Worm (Caenorhabditis elegans) whole organism, L4 larva: ENCODE results near the gene tbx-32.

ENCODE experiments used
- D1046.2 ChIP-seq: fragments of 200-800 bp; sonication (Bioruptor generic); IDR thresholded peaks from 2 replicates; pipeline ENCODE4 v1.3.6; 2022; ENCODE audit warnings: missing genetic modification characterization, missing compliant biosample characterization
- F10B5.3 ChIP-seq: sonication (generic microtip); optimal IDR thresholded peaks from 2 replicates; lab custom pipeline; 2016; ENCODE audit warnings: mild to moderate bottlenecking, missing genetic modification characterization, missing compliant biosample characterization
- F44E2.7 ChIP-seq: fragments of 200-800 bp; sonication (Bioruptor generic); IDR thresholded peaks from 2 replicates; pipeline ENCODE4 v2.1.2; 2022; ENCODE audit warnings: missing genetic modification characterization, missing compliant biosample characterization
- F49E8.2 ChIP-seq: sonication (generic microtip); optimal IDR thresholded peaks from 2 replicates; lab custom pipeline; 2016; ENCODE audit warnings: missing compliant biosample characterization, mild to moderate bottlenecking, missing genetic modification characterization, borderline replicate concordance
- R02D3.7 ChIP-seq: fragments of 150-350 bp; sonication (generic microtip); optimal IDR thresholded peaks from 3 replicates; lab custom pipeline; 2014; ENCODE audit warnings: missing biosample characterization, missing genetic modification characterization
- Y5F2A.4 ChIP-seq: fragments of 200-800 bp; sonication (Bioruptor generic); optimal IDR thresholded peaks from 2 replicates; lab custom pipeline; 2018; ENCODE audit warnings: mild to moderate bottlenecking, missing genetic modification characterization, missing compliant biosample characterization
- Y75B8A.6 ChIP-seq: fragments of 200-800 bp; sonication (Bioruptor generic); IDR thresholded peaks from 2 replicates; pipeline ENCODE4 v1.3.6; 2022; ENCODE audit warnings: missing genetic modification reagents, missing genetic modification characterization, missing compliant biosample characterization
- ZK337.2 ChIP-seq: fragments of 200-800 bp; sonication (Bioruptor generic); IDR thresholded peaks from 2 replicates; pipeline ENCODE4 v1.3.6; 2022; ENCODE audit warnings: missing genetic modification reagents, missing genetic modification characterization, missing compliant biosample characterization
- aha-1 ChIP-seq: fragments of 150-350 bp; peaks from one replicate; lab custom pipeline; 2014; ENCODE audit warnings: missing biosample characterization, missing genetic modification characterization
- ama-1 ChIP-seq: fragments of 150-350 bp; optimal IDR thresholded peaks from 2 replicates; lab custom pipeline; 2014; ENCODE audit warnings: inconsistent platforms, mixed read lengths
- attf-4 ChIP-seq: sonication (generic microtip); optimal IDR thresholded peaks from 3 replicates; lab custom pipeline; 2017; ENCODE audit warnings: missing biosample characterization, missing genetic modification characterization
- ceh-28 ChIP-seq: fragments of 150-350 bp; optimal IDR thresholded peaks from 2 replicates; lab custom pipeline; 2014; ENCODE audit warnings: missing biosample characterization, missing genetic modification reagents, missing genetic modification characterization
- ceh-62 ChIP-seq: sonication (generic microtip); optimal IDR thresholded peaks from 2 replicates; lab custom pipeline; 2017; ENCODE audit warnings: missing biosample characterization, missing genetic modification characterization
- ceh-82 ChIP-seq: sonication (generic microtip); optimal IDR thresholded peaks from 2 replicates; lab custom pipeline; 2017; ENCODE audit warnings: missing biosample characterization, missing genetic modification characterization
- cey-2 ChIP-seq: sonication (generic microtip); optimal IDR thresholded peaks from 3 replicates; lab custom pipeline; 2017; ENCODE audit warnings: missing genetic modification characterization, mild to moderate bottlenecking, missing compliant biosample characterization, antibody characterized with exemption, borderline replicate concordance; ENCODE audit not compliant: insufficient read depth
- daf-12 ChIP-seq: fragments of 150-350 bp; optimal IDR thresholded peaks from 2 replicates; lab custom pipeline; 2014; ENCODE audit warnings: missing biosample characterization, missing genetic modification reagents, missing genetic modification characterization
- daf-16 ChIP-seq, 3 experiments: sonication (generic microtip); optimal IDR thresholded peaks; 2 replicates each; lab custom pipeline; 2016 to 2017; ENCODE audit warnings: missing genetic modification characterization in 3 of 3, missing genetic modification reagents in 3 of 3, mild to moderate bottlenecking in 2 of 3, missing compliant biosample characterization in 2 of 3, missing biosample characterization in 1 of 3, moderate library complexity in 1 of 3
- daf-8 ChIP-seq: fragments of 200-800 bp; sonication (Bioruptor generic); IDR thresholded peaks from 2 replicates; pipeline ENCODE4 v1.3.6; 2022; ENCODE audit warnings: missing genetic modification characterization, missing compliant biosample characterization
- dmd-6 ChIP-seq: fragments of 200-800 bp; sonication (Bioruptor generic); IDR thresholded peaks from 2 replicates; pipeline ENCODE4 v1.3.6; 2022; ENCODE audit warnings: missing genetic modification reagents, missing genetic modification characterization, missing compliant biosample characterization
- fos-1 ChIP-seq: fragments of 150-350 bp; optimal IDR thresholded peaks from 2 replicates; lab custom pipeline; 2014; ENCODE audit warnings: missing biosample characterization, missing genetic modification characterization
- hif-1 ChIP-seq, 2 experiments: sonication (generic microtip); optimal IDR thresholded peaks; 2 replicates each; lab custom pipeline; 2016 to 2017; ENCODE audit warnings: missing compliant biosample characterization in 2 of 2, missing genetic modification characterization in 2 of 2, missing genetic modification reagents in 2 of 2, missing genotype in 2 of 2, mild to moderate bottlenecking in 1 of 2
- hlh-11 ChIP-seq: fragments of 200-800 bp; sonication (Bioruptor generic); optimal IDR thresholded peaks from 2 replicates; lab custom pipeline; 2018; ENCODE audit warnings: mild to moderate bottlenecking, missing genetic modification characterization, missing compliant biosample characterization
- hlh-30 ChIP-seq: sonication (generic microtip); optimal IDR thresholded peaks from 2 replicates; lab custom pipeline; 2017; ENCODE audit warnings: antibody characterized with exemption, mild to moderate bottlenecking, missing genetic modification characterization, missing compliant biosample characterization; ENCODE audit not compliant: insufficient read depth
- hmg-1.1 ChIP-seq: fragments of 200-800 bp; sonication (Bioruptor generic); IDR thresholded peaks from 2 replicates; pipeline ENCODE4 v1.3.6; 2022; ENCODE audit warnings: missing genetic modification reagents, missing genetic modification characterization, missing compliant biosample characterization
- lin-38 ChIP-seq: fragments of 200-800 bp; sonication (Bioruptor generic); IDR thresholded peaks from 2 replicates; pipeline ENCODE4 v1.3.6; 2022; ENCODE audit warnings: missing genetic modification reagents, missing genetic modification characterization, missing compliant biosample characterization
- madf-5 ChIP-seq, 2 experiments: fragments of 200-800 bp; sonication (Bioruptor generic); IDR thresholded peaks; 2 replicates each; pipeline ENCODE4 v1.3.6; 2022; ENCODE audit warnings: missing compliant biosample characterization in 2 of 2, missing genetic modification characterization in 2 of 2
- madf-9 ChIP-seq: fragments of 200-800 bp; sonication (Bioruptor generic); conservative IDR thresholded peaks from 2 replicates; pipeline ENCODE4 v1.3.6; 2022; ENCODE audit warnings: missing genetic modification reagents, missing genetic modification characterization, missing compliant biosample characterization
- mdt-29 ChIP-seq: fragments of 200-800 bp; sonication (Bioruptor generic); IDR thresholded peaks from 2 replicates; pipeline ENCODE4 v1.3.6; 2022; ENCODE audit warnings: missing genetic modification reagents, missing genetic modification characterization, missing compliant biosample characterization
- mxl-2 ChIP-seq: fragments of 200-800 bp; sonication (Bioruptor generic); conservative IDR thresholded peaks from 2 replicates; pipeline ENCODE4 v1.3.6; 2022; ENCODE audit warnings: missing genetic modification reagents, missing genetic modification characterization, missing compliant biosample characterization
- nhr-10 ChIP-seq: fragments of 150-350 bp; optimal IDR thresholded peaks from 2 replicates; lab custom pipeline; 2014; ENCODE audit warnings: missing biosample characterization, missing genetic modification characterization
- nhr-11 ChIP-seq: fragments of 150-350 bp; optimal IDR thresholded peaks from 2 replicates; lab custom pipeline; 2014; ENCODE audit warnings: missing biosample characterization, missing genetic modification characterization
- nhr-111 ChIP-seq: fragments of 200-800 bp; sonication (Bioruptor generic); optimal IDR thresholded peaks from 2 replicates; lab custom pipeline; 2018; ENCODE audit warnings: mild to moderate bottlenecking, missing genetic modification characterization, missing compliant biosample characterization
- nhr-25 ChIP-seq: sonication (generic microtip); optimal IDR thresholded peaks from 2 replicates; lab custom pipeline; 2017; ENCODE audit warnings: missing genetic modification characterization, mild to moderate bottlenecking, missing compliant biosample characterization, antibody characterized with exemption, moderate library complexity, borderline replicate concordance; ENCODE audit not compliant: insufficient read depth
- nhr-28 ChIP-seq: fragments of 150-350 bp; optimal IDR thresholded peaks from 2 replicates; lab custom pipeline; 2014; ENCODE audit warnings: missing biosample characterization, missing genetic modification characterization
- nhr-42 ChIP-seq: fragments of 200-800 bp; sonication (Bioruptor generic); IDR thresholded peaks from 2 replicates; pipeline ENCODE4 v1.3.6; 2022; ENCODE audit warnings: missing genetic modification characterization, missing compliant biosample characterization
- nhr-77 ChIP-seq: fragments of 150-350 bp; optimal IDR thresholded peaks from 2 replicates; lab custom pipeline; 2014; ENCODE audit warnings: missing biosample characterization, missing genetic modification characterization
- pha-4 ChIP-seq, 2 experiments: fragments of 150-350 bp in 1 of 2; fragments of 200-800 bp in 1 of 2; sonication (Bioruptor generic) in 1 of 2; IDR thresholded peaks in 1 of 2; optimal IDR thresholded peaks in 1 of 2; 2 replicates each; pipeline versions ENCODE4 v1.3.6 to Lab custom; 2014 to 2022; ENCODE audit warnings: missing genetic modification characterization in 2 of 2, missing genetic modification reagents in 2 of 2, missing biosample characterization in 1 of 2, missing compliant biosample characterization in 1 of 2
- rbr-2 ChIP-seq: sonication (generic microtip); optimal IDR thresholded peaks from 2 replicates; lab custom pipeline; 2016; ENCODE audit warnings: missing genotype, missing genetic modification characterization, missing compliant biosample characterization
- set-16 ChIP-seq: fragments of 200-800 bp; sonication (Bioruptor generic); IDR thresholded peaks from 2 replicates; pipeline ENCODE4 v1.3.6; 2022; ENCODE audit warnings: missing genetic modification reagents, missing genetic modification characterization, missing compliant biosample characterization
- skn-1 ChIP-seq: fragments of 150-350 bp; optimal IDR thresholded peaks from 2 replicates; lab custom pipeline; 2014; ENCODE audit warnings: missing biosample characterization, missing genetic modification characterization
- snpc-4 ChIP-seq: fragments of 150-350 bp; optimal IDR thresholded peaks from 2 replicates; lab custom pipeline; 2014; ENCODE audit warnings: missing biosample characterization, missing genetic modification characterization
- spr-1 ChIP-seq: sonication (generic microtip); optimal IDR thresholded peaks from 2 replicates; lab custom pipeline; 2016; ENCODE audit warnings: mild to moderate bottlenecking, missing genetic modification characterization, missing compliant biosample characterization
- spr-3 ChIP-seq: fragments of 200-800 bp; sonication (Bioruptor generic); optimal IDR thresholded peaks from 2 replicates; lab custom pipeline; 2018; ENCODE audit warnings: mild to moderate bottlenecking, missing genetic modification characterization, missing compliant biosample characterization
- unc-130 ChIP-seq: sonication (generic microtip); optimal IDR thresholded peaks from 2 replicates; lab custom pipeline; 2016; ENCODE audit warnings: missing genetic modification reagents, missing genetic modification characterization, missing compliant biosample characterization
- unc-39 ChIP-seq: sonication (generic microtip); optimal IDR thresholded peaks from 2 replicates; lab custom pipeline; 2017; ENCODE audit warnings: missing biosample characterization, missing genetic modification characterization
- zfp-2 ChIP-seq: sonication (generic microtip); optimal IDR thresholded peaks from 2 replicates; lab custom pipeline; 2016; ENCODE audit warnings: mild to moderate bottlenecking, missing genetic modification characterization, missing compliant biosample characterization
- zfp-3 ChIP-seq: fragments of 200-800 bp; sonication (Bioruptor generic); conservative IDR thresholded peaks from 2 replicates; pipeline ENCODE4 v1.3.6; 2022; ENCODE audit warnings: missing genetic modification reagents, missing genetic modification characterization, missing compliant biosample characterization
- zip-2 ChIP-seq: fragments of 150-350 bp; optimal IDR thresholded peaks from 2 replicates; lab custom pipeline; 2014; ENCODE audit warnings: missing biosample characterization, missing genetic modification characterization
- ztf-11 ChIP-seq: fragments of 150-350 bp; optimal IDR thresholded peaks from 2 replicates; lab custom pipeline; 2014; ENCODE audit warnings: missing biosample characterization, missing genetic modification characterization
- ztf-7 ChIP-seq: fragments of 150-350 bp; optimal IDR thresholded peaks from 2 replicates; lab custom pipeline; 2014; ENCODE audit warnings: missing biosample characterization, missing genetic modification characterization

tbx-32 gene

ce11 chrX:1627013-1627412 lies 28.3 kb upstream of the tbx-32 start (continued):
- no peak for TF ChIP-seq ceh-62 (tag; lab: Kevin White, UChicago)
- TF ChIP-seq ztf-7 (tag; lab: Kevin White, UChicago): peak; percentile 89
- TF ChIP-seq nhr-77 (tag; lab: Kevin White, UChicago): peak; percentile 99
- TF ChIP-seq dmd-6 (GFP tag; lab: Robert Waterston, UW): peak; percentile 95
- TF ChIP-seq ZK337.2 (GFP tag; lab: Robert Waterston, UW): no peak
- peak; percentile 97 for TF ChIP-seq madf-9
- TF ChIP-seq nhr-111 (GFP tag; lab: Kevin White, UChicago): no peak
- peak; percentile 40 for TF ChIP-seq ztf-11
- peak; percentile 99 for TF ChIP-seq nhr-42 (GFP tag; lab: Robert Waterston, UW)
- peak; percentile 98 for TF ChIP-seq rbr-2 (tag; lab: Kevin White, UChicago)
- peak; percentile 91 for TF ChIP-seq Y75B8A.6 (GFP tag; lab: Robert Waterston, UW)
- peak; percentile 94 for TF ChIP-seq fos-1 (tag; lab: Kevin White, UChicago)
- TF ChIP-seq attf-4 (tag; lab: Kevin White, UChicago): peak; percentile 28
- TF ChIP-seq madf-5 (GFP tag; IDR thresholded peaks at IDR 0.05; lab: Robert Waterston, UW): peak; percentile 76 to 89
- peak; percentile 93 for TF ChIP-seq nhr-28
- peak; percentile 84; the same call in 1 of the 2 replicates for TF ChIP-seq D1046.2
- TF ChIP-seq daf-12 (tag; lab: Kevin White, UChicago): no peak
- peak; percentile 94 for TF ChIP-seq Y5F2A.4 (GFP tag; lab: Kevin White, UChicago)
- peak; percentile 95 for TF ChIP-seq hlh-11 (tag; lab: Kevin White, UChicago)
- peak; percentile 40 for TF ChIP-seq unc-39 (tag; lab: Kevin White, UChicago)
- TF ChIP-seq nhr-10 (tag; lab: Kevin White, UChicago): peak; percentile 97
- TF ChIP-seq aha-1 (tag; lab: Kevin White, UChicago): peak; percentile 98
- 0 out of 2 replicates have a peak, but pooled peaks have one; percentile 32 for TF ChIP-seq F44E2.7 (GFP tag; lab: Robert Waterston, UW)
- TF ChIP-seq snpc-4: peak; percentile 36
- peak; percentile 96 for TF ChIP-seq spr-1 (tag; lab: Kevin White, UChicago)
- peak; percentile 86 for TF ChIP-seq mdt-29 (GFP tag; lab: Robert Waterston, UW)
- TF ChIP-seq nhr-11 (tag; lab: Kevin White, UChicago): peak; percentile 95
- no peak for TF ChIP-seq unc-130 (GFP tag; lab: Kevin White, UChicago)
- TF ChIP-seq mxl-2: peak; percentile 76; the same call in 1 of the 2 replicates
- peak; percentile 86 for TF ChIP-seq zfp-2 (tag; lab: Kevin White, UChicago)
- peak; percentile 53 for TF ChIP-seq nhr-25 (tag; lab: Kevin White, UChicago)
- TF ChIP-seq daf-16 (GFP tag; optimal IDR thresholded peaks at IDR 0.05; lab: Kevin White, UChicago): peak; percentile 91 to 98
- TF ChIP-seq daf-16 (tag; optimal IDR thresholded peaks at IDR 0.05; lab: Kevin White, UChicago): peak; percentile 95
- peak; percentile 96 for TF ChIP-seq zfp-3 (GFP tag; lab: Robert Waterston, UW)
- TF ChIP-seq ceh-82 (tag; lab: Kevin White, UChicago): peak; percentile 68
- TF ChIP-seq spr-3: peak; percentile 96
- TF ChIP-seq lin-38 (GFP tag; lab: Robert Waterston, UW): peak; percentile 85
- peak; percentile 95 for TF ChIP-seq F10B5.3 (tag; lab: Kevin White, UChicago)
- peak; percentile 100 for TF ChIP-seq hmg-1.1 (GFP tag; lab: Robert Waterston, UW)
- TF ChIP-seq hif-1 (tag; optimal IDR thresholded peaks at IDR 0.05; lab: Kevin White, UChicago): peak; percentile 70 to 71
- TF ChIP-seq hlh-30 (tag; lab: Kevin White, UChicago): peak; percentile 92
- TF ChIP-seq daf-8 (GFP tag; lab: Robert Waterston, UW): no peak
- TF ChIP-seq R02D3.7 (tag; lab: Kevin White, UChicago): no peak
- TF ChIP-seq set-16: no peak
- no peak for TF ChIP-seq cey-2
- peak; percentile 94 for TF ChIP-seq pha-4 (GFP tag; IDR thresholded peaks at IDR 0.05; lab: Robert Waterston, UW)
- peak; percentile 85 for TF ChIP-seq pha-4 (tag; optimal IDR thresholded peaks at IDR 0.05; lab: Kevin White, UChicago)
- peak; percentile 95 for TF ChIP-seq zip-2 (tag; lab: Kevin White, UChicago)
- no peak for TF ChIP-seq F49E8.2 (tag; lab: Kevin White, UChicago)
- TF ChIP-seq skn-1 (tag; lab: Kevin White, UChicago): no peak
- TF ChIP-seq ama-1 (lab: Kevin White, UChicago): no peak
- peak; percentile 95 for TF ChIP-seq ceh-28 (tag; lab: Kevin White, UChicago)
